Worm (Caenorhabditis elegans) whole organism, L2 larva: ENCODE results near the gene C12D12.1.

Experiments
- F13H6.1 ChIP-seq: sonication (generic microtip); optimal IDR thresholded peaks from 2 replicates; lab custom pipeline; 2016; ENCODE audit warnings: missing genetic modification characterization, missing compliant biosample characterization
- R02D3.7 ChIP-seq: fragments of 150-350 bp; optimal IDR thresholded peaks from 2 replicates; lab custom pipeline; 2014; ENCODE audit warnings: missing biosample characterization, missing genetic modification characterization
- alr-1 ChIP-seq: fragments of 150-350 bp; optimal IDR thresholded peaks from 2 replicates; lab custom pipeline; 2014; ENCODE audit warnings: missing biosample characterization, missing genetic modification characterization
- aly-2 ChIP-seq: fragments of 150-350 bp; optimal IDR thresholded peaks from 2 replicates; lab custom pipeline; 2014; ENCODE audit warnings: missing biosample characterization, missing genetic modification characterization
- ama-1 ChIP-seq: fragments of 150-350 bp; optimal IDR thresholded peaks from 2 replicates; lab custom pipeline; 2018; ENCODE audit warnings: inconsistent platforms
- blmp-1 ChIP-seq: sonication (generic microtip); optimal IDR thresholded peaks from 2 replicates; lab custom pipeline; 2017; ENCODE audit warnings: missing genetic modification characterization, mild to moderate bottlenecking, missing compliant biosample characterization, antibody characterized with exemption, moderate library complexity; ENCODE audit not compliant: insufficient read depth
- ceh-16 ChIP-seq: fragments of 150-350 bp; optimal IDR thresholded peaks from 2 replicates; lab custom pipeline; 2014; ENCODE audit warnings: missing biosample characterization, missing genetic modification characterization
- ceh-82 ChIP-seq: fragments of 150-350 bp; optimal IDR thresholded peaks from 2 replicates; lab custom pipeline; 2014; ENCODE audit warnings: missing biosample characterization, missing genetic modification characterization
- crh-2 ChIP-seq: sonication (generic microtip); optimal IDR thresholded peaks from 2 replicates; lab custom pipeline; 2017; ENCODE audit warnings: missing biosample characterization, missing genetic modification characterization
- dmd-4 ChIP-seq: sonication (generic microtip); optimal IDR thresholded peaks from 2 replicates; lab custom pipeline; 2017; ENCODE audit warnings: missing biosample characterization, missing genetic modification characterization
- egl-27 ChIP-seq: sonication (generic microtip); optimal IDR thresholded peaks from 3 replicates; lab custom pipeline; 2017; ENCODE audit warnings: missing biosample characterization, missing genetic modification reagents, missing genetic modification characterization
- elt-3 ChIP-seq: sonication (generic microtip); optimal IDR thresholded peaks from 2 replicates; lab custom pipeline; 2017; ENCODE audit warnings: missing biosample characterization, missing genetic modification characterization
- fos-1 ChIP-seq: fragments of 150-350 bp; optimal IDR thresholded peaks from 2 replicates; lab custom pipeline; 2014; ENCODE audit warnings: missing biosample characterization, missing genetic modification characterization
- lin-13 ChIP-seq: fragments of 150-350 bp; optimal IDR thresholded peaks from 2 replicates; lab custom pipeline; 2014; ENCODE audit warnings: missing biosample characterization, missing genetic modification reagents, missing genetic modification characterization
- lin-39 ChIP-seq: fragments of 150-350 bp; optimal IDR thresholded peaks from 2 replicates; lab custom pipeline; 2014; ENCODE audit warnings: missing biosample characterization, missing genetic modification reagents, missing genetic modification characterization
- lsy-2 ChIP-seq, 2 experiments: fragments of 150-350 bp in 1 of 2; sonication (generic microtip) in 1 of 2; optimal IDR thresholded peaks; 2 replicates each; lab custom pipeline; 2014 to 2017; ENCODE audit warnings: missing biosample characterization in 2 of 2, missing genetic modification characterization in 2 of 2
- mab-5 ChIP-seq: fragments of 150-350 bp; optimal IDR thresholded peaks from 2 replicates; lab custom pipeline; 2014; ENCODE audit warnings: missing biosample characterization, missing genetic modification characterization
- mbf-1 ChIP-seq: sonication (generic microtip); optimal IDR thresholded peaks from 2 replicates; lab custom pipeline; 2017; ENCODE audit warnings: missing biosample characterization, missing genetic modification characterization
- mdl-1 ChIP-seq, 2 experiments: fragments of 150-350 bp in 1 of 2; sonication (generic microtip) in 1 of 2; optimal IDR thresholded peaks; 2 replicates each; lab custom pipeline; 2017; ENCODE audit warnings: missing biosample characterization in 2 of 2, missing genetic modification characterization in 2 of 2
- nhr-10 ChIP-seq: sonication (generic microtip); optimal IDR thresholded peaks from 2 replicates; lab custom pipeline; 2017; ENCODE audit warnings: missing biosample characterization, missing genetic modification characterization
- nhr-12 ChIP-seq: fragments of 150-350 bp; optimal IDR thresholded peaks from 2 replicates; lab custom pipeline; 2014; ENCODE audit warnings: missing biosample characterization, missing genetic modification characterization
- nhr-129 ChIP-seq: fragments of 150-350 bp; optimal IDR thresholded peaks from 2 replicates; lab custom pipeline; 2014; ENCODE audit warnings: missing biosample characterization, missing genetic modification characterization
- nhr-21 ChIP-seq: fragments of 150-350 bp; optimal IDR thresholded peaks from 2 replicates; lab custom pipeline; 2014; ENCODE audit warnings: missing biosample characterization, missing genetic modification characterization
- nhr-23 ChIP-seq: fragments of 150-350 bp; optimal IDR thresholded peaks from 2 replicates; lab custom pipeline; 2014; ENCODE audit warnings: missing biosample characterization, missing genetic modification reagents, missing genetic modification characterization
- nhr-25 ChIP-seq: fragments of 150-350 bp; sonication (generic microtip); optimal IDR thresholded peaks from 3 replicates; lab custom pipeline; 2014; ENCODE audit warnings: missing biosample characterization, missing genetic modification characterization
- nhr-6 ChIP-seq: fragments of 150-350 bp; optimal IDR thresholded peaks from 2 replicates; lab custom pipeline; 2014; ENCODE audit warnings: missing biosample characterization, missing genetic modification characterization
- nhr-77 ChIP-seq: fragments of 150-350 bp; optimal IDR thresholded peaks from 2 replicates; lab custom pipeline; 2014; ENCODE audit warnings: missing biosample characterization, missing genetic modification characterization
- peb-1 ChIP-seq: fragments of 150-350 bp; optimal IDR thresholded peaks from 2 replicates; lab custom pipeline; 2014; ENCODE audit warnings: missing biosample characterization, missing genetic modification characterization
- sem-4 ChIP-seq: fragments of 150-350 bp; optimal IDR thresholded peaks from 2 replicates; lab custom pipeline; 2014; ENCODE audit warnings: missing biosample characterization, missing genetic modification reagents, missing genetic modification characterization
- sma-3 ChIP-seq: sonication (generic microtip); optimal IDR thresholded peaks from 2 replicates; lab custom pipeline; 2016; ENCODE audit warnings: missing genetic modification reagents, missing genetic modification characterization, missing compliant biosample characterization
- sma-9 ChIP-seq, 2 experiments: fragments of 150-350 bp in 1 of 2; sonication (generic microtip) in 1 of 2; optimal IDR thresholded peaks; 2 replicates each; lab custom pipeline; 2014 to 2016; ENCODE audit warnings: missing genetic modification characterization in 2 of 2, mild to moderate bottlenecking in 1 of 2, missing biosample characterization in 1 of 2, missing compliant biosample characterization in 1 of 2, missing genetic modification reagents in 1 of 2, moderate library complexity in 1 of 2
- unc-39 ChIP-seq: fragments of 150-350 bp; optimal IDR thresholded peaks from 2 replicates; lab custom pipeline; 2014; ENCODE audit warnings: missing biosample characterization, missing genetic modification characterization
- unc-55 ChIP-seq: fragments of 150-350 bp; sonication (generic microtip); optimal IDR thresholded peaks from 3 replicates; lab custom pipeline; 2014; ENCODE audit warnings: missing biosample characterization, missing genetic modification reagents, missing genetic modification characterization
- ztf-1 ChIP-seq: fragments of 200-800 bp; sonication (Bioruptor generic); conservative IDR thresholded peaks from 2 replicates; pipeline ENCODE4 v1.3.6; 2022; ENCODE audit warnings: missing genetic modification characterization, missing compliant biosample characterization
- ztf-11 ChIP-seq: sonication (generic microtip); optimal IDR thresholded peaks from 2 replicates; lab custom pipeline; 2017; ENCODE audit warnings: missing biosample characterization, missing genetic modification characterization
- ztf-4 ChIP-seq: fragments of 150-350 bp; optimal IDR thresholded peaks from 2 replicates; lab custom pipeline; 2014; ENCODE audit warnings: missing biosample characterization, missing genetic modification characterization

The C12D12.1 gene

DNA sequence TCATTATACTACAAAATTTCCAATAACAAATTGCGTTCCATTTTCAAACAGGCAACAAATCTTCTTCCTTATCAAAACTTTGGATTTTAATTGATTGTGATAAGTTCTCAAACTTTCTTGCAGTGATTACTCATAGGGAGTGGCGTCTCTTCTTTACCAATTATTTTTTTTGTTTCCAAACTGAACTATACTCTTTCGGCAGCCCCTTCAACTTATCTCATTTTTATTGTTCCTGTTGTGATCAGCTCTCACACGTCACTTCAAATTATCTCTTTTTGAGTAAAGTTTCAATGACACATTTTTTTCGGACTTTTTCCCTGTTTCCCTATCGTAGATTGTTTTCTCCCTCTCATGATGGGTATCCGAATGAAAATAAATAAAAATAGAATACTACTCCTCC is 6.6 kb upstream of the C12D12.1 start:
- TF ChIP-seq nhr-77 (no peak), elt-3 (tag; lab: Kevin White, UChicago) (no peak), sma-9 (GFP tag; optimal IDR thresholded peaks at IDR 0.05; lab: Kevin White, UChicago) (peak; percentile 20), sma-9 (tag; optimal IDR thresholded peaks at IDR 0.05; lab: Kevin White, UChicago) (no peak), lsy-2 (tag; optimal IDR thresholded peaks at IDR 0.05; lab: Kevin White, UChicago) (no peak), sma-3 (GFP tag; lab: Kevin White, UChicago) (peak; percentile 57), dmd-4 (tag; lab: Kevin White, UChicago) (no peak)

DNA sequence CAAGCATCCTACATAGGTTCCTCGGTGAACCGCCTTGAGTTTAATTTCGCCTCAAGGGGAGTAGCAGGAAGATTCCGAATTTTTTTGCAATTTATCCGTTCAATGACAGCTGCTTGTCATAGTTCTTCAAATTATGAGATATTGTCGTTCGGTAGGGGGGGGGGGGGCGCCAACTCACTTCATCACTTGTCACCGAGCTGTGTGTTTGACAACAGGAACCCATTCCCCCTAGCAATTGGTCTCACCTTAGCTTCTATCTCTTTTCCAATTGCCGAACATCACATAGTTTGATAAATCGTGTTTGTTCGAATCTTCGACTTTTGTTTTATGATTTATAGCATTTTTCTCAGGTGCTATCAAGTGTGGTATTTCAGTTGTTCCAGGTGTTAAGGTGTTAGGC is 4.4 kb upstream of the C12D12.1 start:
- TF ChIP-seq F13H6.1: peak; percentile 36
- TF ChIP-seq lin-13 (GFP tag; lab: Kevin White, UChicago): no peak

DNA sequence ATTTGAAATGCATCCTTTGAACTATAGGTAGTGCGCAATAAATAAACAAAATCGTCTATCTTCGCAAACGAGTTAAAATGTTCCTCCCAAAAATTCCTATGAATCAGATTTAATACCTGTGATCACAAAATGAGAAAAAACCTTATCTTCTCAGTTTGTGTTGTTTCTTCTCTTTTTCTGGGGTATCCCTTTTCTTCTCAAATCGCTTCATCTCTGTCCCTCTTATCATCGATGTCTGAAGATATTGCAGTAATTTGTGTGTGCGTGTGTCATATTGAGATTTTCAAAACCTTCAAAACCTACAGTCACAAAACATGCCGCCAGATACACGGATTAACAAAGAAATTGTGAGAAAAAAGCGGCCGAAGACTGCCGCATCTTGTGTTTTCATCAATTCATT is 3.3 kb upstream of the C12D12.1 start, which contains the start of gene glt-1:
glt-1 (plus strand) TSS at position 251 of the 400 bp plus-strand sequence.
- TF ChIP-seq lsy-2 (tag; optimal IDR thresholded peaks at IDR 0.05; lab: Kevin White, UChicago): no peak
- TF ChIP-seq nhr-77: no peak
- TF ChIP-seq mdl-1 (tag; optimal IDR thresholded peaks at IDR 0.05; lab: Kevin White, UChicago): no peak
- peak; percentile 27 for TF ChIP-seq sma-3 (GFP tag; lab: Kevin White, UChicago)
- TF ChIP-seq sma-9 (GFP tag; optimal IDR thresholded peaks at IDR 0.05; lab: Kevin White, UChicago): peak; percentile 53
- no peak for TF ChIP-seq sma-9 (tag; optimal IDR thresholded peaks at IDR 0.05; lab: Kevin White, UChicago)
- TF ChIP-seq nhr-6 (tag; lab: Kevin White, UChicago): no peak
- no peak for TF ChIP-seq peb-1
- TF ChIP-seq fos-1 (tag; lab: Kevin White, UChicago): peak; percentile 41

DNA sequence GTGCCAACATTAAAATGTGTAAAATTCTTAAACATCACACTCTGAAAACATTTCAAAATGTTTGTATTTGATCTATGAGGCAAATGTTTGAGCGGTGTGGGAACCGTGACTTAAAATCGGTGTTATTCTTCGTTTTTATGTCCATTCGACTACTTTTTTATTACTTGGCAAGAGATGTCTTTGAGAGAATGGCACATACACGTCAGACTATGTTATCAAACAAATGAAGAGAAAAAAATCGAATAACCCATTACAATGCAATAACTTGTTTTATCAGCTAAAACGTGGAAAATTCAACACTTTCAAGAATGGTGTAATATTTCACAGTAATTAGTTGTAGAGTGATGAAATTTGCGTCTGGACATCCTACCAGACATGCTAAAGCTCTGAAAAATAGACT is 814 bp downstream of the C12D12.1 start:
- TF ChIP-seq ceh-82 (tag; lab: Kevin White, UChicago) (no peak), fos-1 (tag; lab: Kevin White, UChicago) (peak; percentile 70), ztf-11 (tag; lab: Kevin White, UChicago) (no peak), ztf-1 (GFP tag; lab: Robert Waterston, UW) (no peak), nhr-129 (tag; lab: Kevin White, UChicago) (no peak), aly-2 (no peak), nhr-23 (tag; lab: Kevin White, UChicago) (no peak), crh-2 (tag; lab: Kevin White, UChicago) (peak; percentile 30), egl-27 (no peak), unc-55 (GFP tag; lab: Kevin White, UChicago) (no peak), unc-39 (tag; lab: Kevin White, UChicago) (no peak), mab-5 (tag; lab: Kevin White, UChicago) (no peak), mbf-1 (no peak), ama-1 (lab: Kevin White, UChicago) (no peak), dmd-4 (tag; lab: Kevin White, UChicago) (no peak)

DNA sequence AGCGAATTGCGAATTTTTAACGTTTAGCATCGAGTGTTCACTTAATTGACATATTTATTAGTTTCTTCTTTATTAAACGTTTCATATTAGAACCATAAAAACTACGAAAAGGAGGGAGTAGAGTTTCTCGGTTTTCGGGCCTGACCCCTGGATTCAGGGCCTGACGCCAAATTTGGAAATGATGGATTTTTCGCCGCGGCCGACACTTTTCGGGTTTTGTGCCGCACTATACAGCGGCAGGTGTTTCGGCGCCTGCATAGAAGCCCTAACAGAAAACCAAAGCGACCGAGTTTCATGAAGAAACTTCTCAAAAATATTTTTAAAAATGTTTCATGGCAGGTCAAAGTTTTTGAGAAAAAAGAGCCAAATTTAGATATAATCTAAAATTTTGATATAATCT is 1.3 kb downstream of the C12D12.1 start:
- TF ChIP-seq nhr-10 (no peak), nhr-129 (tag; lab: Kevin White, UChicago) (no peak), unc-55 (GFP tag; lab: Kevin White, UChicago) (no peak), lin-13 (GFP tag; lab: Kevin White, UChicago) (no peak), sma-9 (GFP tag; optimal IDR thresholded peaks at IDR 0.05; lab: Kevin White, UChicago) (no peak), sma-9 (tag; optimal IDR thresholded peaks at IDR 0.05; lab: Kevin White, UChicago) (no peak), sem-4 (tag; lab: Kevin White, UChicago) (no peak), nhr-25 (tag; lab: Kevin White, UChicago) (no peak), F13H6.1 (no peak), ceh-16 (tag; lab: Kevin White, UChicago) (no peak), ztf-4 (tag; lab: Kevin White, UChicago) (no peak), peb-1 (no peak)

DNA sequence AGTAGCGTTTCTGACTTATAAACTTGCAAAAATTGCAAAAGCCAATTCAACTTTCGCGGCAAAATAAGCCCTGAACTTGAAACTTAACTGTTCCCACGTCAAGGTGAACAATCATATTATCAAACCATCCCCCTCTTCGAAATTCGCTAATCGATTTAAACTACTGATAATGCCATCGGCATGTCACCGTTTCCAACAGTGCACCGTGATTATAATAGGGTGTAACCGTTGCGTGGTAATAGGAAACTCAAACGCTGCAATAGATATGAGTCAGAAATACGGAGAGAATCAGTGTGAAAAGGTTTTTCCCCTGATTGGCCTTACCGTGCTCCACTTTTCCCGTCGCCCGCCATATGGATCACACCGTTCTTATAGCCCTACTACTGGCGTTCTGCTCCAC is 1.9 kb downstream of the C12D12.1 start:
- TF ChIP-seq crh-2 (tag; lab: Kevin White, UChicago): peak; percentile 58
- TF ChIP-seq lin-39 (tag; lab: Kevin White, UChicago): no peak
- no peak for TF ChIP-seq R02D3.7 (tag; lab: Kevin White, UChicago)
- no peak for TF ChIP-seq ceh-82 (tag; lab: Kevin White, UChicago)
- TF ChIP-seq fos-1 (tag; lab: Kevin White, UChicago): peak; percentile 99
- peak; percentile 7 for TF ChIP-seq sma-9 (GFP tag; optimal IDR thresholded peaks at IDR 0.05; lab: Kevin White, UChicago)
- TF ChIP-seq sma-9 (tag; optimal IDR thresholded peaks at IDR 0.05; lab: Kevin White, UChicago): no peak
- TF ChIP-seq sma-3 (GFP tag; lab: Kevin White, UChicago): no peak
- no peak for TF ChIP-seq nhr-12 (tag; lab: Kevin White, UChicago)
- no peak for TF ChIP-seq ceh-16 (tag; lab: Kevin White, UChicago)
- no peak for TF ChIP-seq alr-1 (tag; lab: Kevin White, UChicago)
- TF ChIP-seq lin-13 (GFP tag; lab: Kevin White, UChicago): no peak
- no peak for TF ChIP-seq blmp-1 (tag; lab: Kevin White, UChicago)
- TF ChIP-seq nhr-21: no peak
- TF ChIP-seq ama-1 (lab: Kevin White, UChicago): no peak
- TF ChIP-seq peb-1: no peak
